Worm (Caenorhabditis elegans) whole organism, L1 larva: ENCODE measurements around the gene ZK1320.5.

Source experiments
- C04F5.9 ChIP-seq: sonication (generic microtip); optimal IDR thresholded peaks from 2 replicates; lab custom pipeline; 2016; ENCODE audit warnings: missing genetic modification characterization, missing compliant biosample characterization
- C16A3.4 ChIP-seq: fragments of 150-350 bp; optimal IDR thresholded peaks from 2 replicates; lab custom pipeline; 2014; ENCODE audit warnings: missing biosample characterization, missing genetic modification characterization
- C34B4.2 ChIP-seq: sonication (generic microtip); optimal IDR thresholded peaks from 2 replicates; lab custom pipeline; 2017; ENCODE audit warnings: mild to moderate bottlenecking, missing genetic modification characterization, missing compliant biosample characterization
- aha-1 ChIP-seq: fragments of 150-350 bp; optimal IDR thresholded peaks from 2 replicates; lab custom pipeline; 2014; ENCODE audit warnings: missing biosample characterization, missing genetic modification characterization
- aly-2 ChIP-seq: fragments of 150-350 bp; optimal IDR thresholded peaks from 2 replicates; lab custom pipeline; 2014; ENCODE audit warnings: missing biosample characterization, missing genetic modification characterization
- ama-1 ChIP-seq: fragments of 150-350 bp; optimal IDR thresholded peaks from 2 replicates; lab custom pipeline; 2014
- ceh-8 ChIP-seq: fragments of 200-800 bp; sonication (Bioruptor generic); optimal IDR thresholded peaks from 2 replicates; lab custom pipeline; 2018; ENCODE audit warnings: mild to moderate bottlenecking, missing genetic modification characterization, moderate library complexity, missing compliant biosample characterization
- ceh-82 ChIP-seq, 3 experiments: fragments of 150-350 bp in 1 of 3; sonication (generic microtip) in 2 of 3; optimal IDR thresholded peaks; 2 replicates each; lab custom pipeline; 2014 to 2017; ENCODE audit warnings: missing biosample characterization in 3 of 3, missing genetic modification characterization in 3 of 3
- ceh-90 ChIP-seq: sonication (generic microtip); optimal IDR thresholded peaks from 2 replicates; lab custom pipeline; 2016; ENCODE audit warnings: missing genetic modification characterization, missing compliant biosample characterization
- ces-1 ChIP-seq: fragments of 150-350 bp; optimal IDR thresholded peaks from 2 replicates; lab custom pipeline; 2014; ENCODE audit warnings: missing biosample characterization, missing genetic modification reagents, missing genetic modification characterization
- dsc-1 ChIP-seq: sonication (generic microtip); optimal IDR thresholded peaks from 2 replicates; lab custom pipeline; 2016; ENCODE audit warnings: mild to moderate bottlenecking, missing genetic modification characterization, missing compliant biosample characterization
- efl-1 ChIP-seq, 4 experiments: fragments of 150-350 bp; optimal IDR thresholded peaks in 3 of 4; peaks in 1 of 4; 1 replicate in 1 of 4; 2 replicates in 3 of 4; lab custom pipeline; 2014; ENCODE audit warnings: missing biosample characterization in 2 of 4, missing genetic modification characterization in 2 of 4, missing genetic modification reagents in 2 of 4
- efl-3 ChIP-seq: fragments of 200-800 bp; sonication (Bioruptor generic); optimal IDR thresholded peaks from 2 replicates; lab custom pipeline; 2018; ENCODE audit warnings: mild to moderate bottlenecking, missing genetic modification characterization, missing compliant biosample characterization
- egl-13 ChIP-seq: sonication (generic microtip); optimal IDR thresholded peaks from 2 replicates; lab custom pipeline; 2016; ENCODE audit warnings: missing genotype, missing genetic modification reagents, missing genetic modification characterization, missing compliant biosample characterization
- egl-27 ChIP-seq, 2 experiments: fragments of 150-350 bp in 1 of 2; sonication (generic microtip); optimal IDR thresholded peaks; 3 replicates each; lab custom pipeline; 2017 to 2018; ENCODE audit warnings: missing biosample characterization in 2 of 2, missing genetic modification characterization in 2 of 2, missing genetic modification reagents in 2 of 2
- elt-2 ChIP-seq: sonication (generic microtip); optimal IDR thresholded peaks from 2 replicates; lab custom pipeline; 2016; ENCODE audit warnings: missing genetic modification characterization, mild to moderate bottlenecking, inconsistent platforms, missing compliant biosample characterization, missing genetic modification reagents
- elt-3 ChIP-seq, 6 experiments: fragments of 150-350 bp in 1 of 6; sonication (generic microtip); optimal IDR thresholded peaks; 2 replicates each; lab custom pipeline; 2017 to 2018; ENCODE audit warnings: missing biosample characterization in 6 of 6, missing genetic modification characterization in 6 of 6, inconsistent platforms in 1 of 6
- grh-1 ChIP-seq: fragments of 200-800 bp; sonication (Bioruptor generic); IDR thresholded peaks from 2 replicates; pipeline ENCODE4 v1.3.6; 2022; ENCODE audit warnings: missing genetic modification reagents, missing genetic modification characterization, missing compliant biosample characterization
- hlh-4 ChIP-seq: sonication (generic microtip); optimal IDR thresholded peaks from 2 replicates; lab custom pipeline; 2016; ENCODE audit warnings: mild to moderate bottlenecking, missing genetic modification characterization, missing compliant biosample characterization
- isw-1 ChIP-seq: fragments of 200-800 bp; sonication (Bioruptor generic); IDR thresholded peaks from 2 replicates; pipeline ENCODE4 v1.3.6; 2022; ENCODE audit warnings: missing genetic modification characterization, missing compliant biosample characterization
- jun-1 ChIP-seq: fragments of 150-350 bp; optimal IDR thresholded peaks from 2 replicates; lab custom pipeline; 2014; ENCODE audit warnings: missing biosample characterization, missing genetic modification reagents, missing genetic modification characterization
- lin-13 ChIP-seq: fragments of 150-350 bp; optimal IDR thresholded peaks from 2 replicates; lab custom pipeline; 2014; ENCODE audit warnings: missing biosample characterization, missing genetic modification reagents, missing genetic modification characterization
- lin-14 ChIP-seq: fragments of 200-800 bp; sonication (Bioruptor generic); optimal IDR thresholded peaks from 2 replicates; lab custom pipeline; 2018; ENCODE audit warnings: mild to moderate bottlenecking, missing genetic modification characterization, moderate library complexity, missing compliant biosample characterization
- lin-15B ChIP-seq: fragments of 150-350 bp; sonication (generic microtip); optimal IDR thresholded peaks from 3 replicates; lab custom pipeline; 2014; ENCODE audit warnings: missing biosample characterization, missing genetic modification characterization
- lin-39 ChIP-seq: fragments of 150-350 bp; optimal IDR thresholded peaks from 2 replicates; lab custom pipeline; 2014; ENCODE audit warnings: missing biosample characterization, missing genetic modification reagents, missing genetic modification characterization
- lir-3 ChIP-seq: sonication (generic microtip); optimal IDR thresholded peaks from 2 replicates; lab custom pipeline; 2016; ENCODE audit warnings: mild to moderate bottlenecking, missing genetic modification characterization, moderate library complexity, missing compliant biosample characterization; ENCODE audit not compliant: poor library complexity
- lsy-2 ChIP-seq, 2 experiments: fragments of 150-350 bp; optimal IDR thresholded peaks; 2 replicates each; lab custom pipeline; 2014; ENCODE audit warnings: missing biosample characterization in 2 of 2, missing genetic modification characterization in 2 of 2
- mef-2 ChIP-seq: fragments of 150-350 bp; optimal IDR thresholded peaks from 2 replicates; lab custom pipeline; 2014; ENCODE audit warnings: missing biosample characterization, missing genetic modification characterization
- mep-1 ChIP-seq: fragments of 150-350 bp; optimal IDR thresholded peaks from 2 replicates; lab custom pipeline; 2014; ENCODE audit warnings: missing biosample characterization, missing genetic modification characterization
- nhr-12 ChIP-seq: sonication (generic microtip); optimal IDR thresholded peaks from 2 replicates; lab custom pipeline; 2017; ENCODE audit warnings: missing biosample characterization, missing genetic modification characterization
- nhr-19 ChIP-seq: fragments of 200-800 bp; sonication (Bioruptor generic); conservative IDR thresholded peaks from 2 replicates; pipeline ENCODE4 v1.3.6; 2022; ENCODE audit warnings: missing genetic modification characterization, missing compliant biosample characterization
- nhr-237 ChIP-seq: fragments of 150-350 bp; optimal IDR thresholded peaks from 2 replicates; lab custom pipeline; 2014; ENCODE audit warnings: missing biosample characterization, missing genetic modification characterization
- nhr-28 ChIP-seq: fragments of 150-350 bp; optimal IDR thresholded peaks from 2 replicates; lab custom pipeline; 2014; ENCODE audit warnings: missing biosample characterization, missing genetic modification characterization
- nhr-47 ChIP-seq: sonication (generic microtip); optimal IDR thresholded peaks from 2 replicates; lab custom pipeline; 2016; ENCODE audit warnings: mild to moderate bottlenecking, missing genetic modification characterization, moderate library complexity, missing compliant biosample characterization
- nhr-71 ChIP-seq: sonication (generic microtip); optimal IDR thresholded peaks from 2 replicates; lab custom pipeline; 2016; ENCODE audit warnings: mild to moderate bottlenecking, missing genetic modification characterization, moderate library complexity, missing compliant biosample characterization
- nhr-76 ChIP-seq: sonication (generic microtip); optimal IDR thresholded peaks from 2 replicates; lab custom pipeline; 2017; ENCODE audit warnings: missing biosample characterization, missing genetic modification characterization
- nhr-77 ChIP-seq: fragments of 150-350 bp; optimal IDR thresholded peaks from 2 replicates; lab custom pipeline; 2014; ENCODE audit warnings: missing biosample characterization, missing genetic modification characterization
- nhr-90 ChIP-seq: sonication (generic microtip); optimal IDR thresholded peaks from 2 replicates; lab custom pipeline; 2016; ENCODE audit warnings: mild to moderate bottlenecking, missing genetic modification characterization, missing compliant biosample characterization; ENCODE audit not compliant: poor library complexity
- pag-3 ChIP-seq: sonication (generic microtip); optimal IDR thresholded peaks from 2 replicates; lab custom pipeline; 2017; ENCODE audit warnings: missing genetic modification characterization, mild to moderate bottlenecking, missing compliant biosample characterization, antibody characterized with exemption, borderline replicate concordance; ENCODE audit not compliant: insufficient read depth
- snu-23 ChIP-seq: sonication (generic microtip); optimal IDR thresholded peaks from 2 replicates; lab custom pipeline; 2016; ENCODE audit warnings: missing genetic modification characterization, missing compliant biosample characterization
- sptf-1 ChIP-seq: fragments of 150-350 bp; optimal IDR thresholded peaks from 2 replicates; lab custom pipeline; 2014; ENCODE audit warnings: missing biosample characterization, missing genetic modification characterization
- sup-37 ChIP-seq: fragments of 200-800 bp; sonication (Bioruptor generic); optimal IDR thresholded peaks from 2 replicates; lab custom pipeline; 2018; ENCODE audit warnings: mild to moderate bottlenecking, missing genetic modification characterization, missing compliant biosample characterization
- tbx-2 ChIP-seq: sonication (generic microtip); optimal IDR thresholded peaks from 2 replicates; lab custom pipeline; 2016; ENCODE audit warnings: missing genetic modification characterization, missing compliant biosample characterization
- unc-30 ChIP-seq: sonication (generic microtip); optimal IDR thresholded peaks from 2 replicates; lab custom pipeline; 2017; ENCODE audit warnings: missing biosample characterization, missing genetic modification characterization
- vab-15 ChIP-seq: sonication (generic microtip); optimal IDR thresholded peaks from 2 replicates; lab custom pipeline; 2017; ENCODE audit warnings: missing genotype, mild to moderate bottlenecking, missing genetic modification characterization, missing compliant biosample characterization
- zag-1 ChIP-seq: fragments of 150-350 bp; optimal IDR thresholded peaks from 2 replicates; lab custom pipeline; 2014; ENCODE audit warnings: missing biosample characterization, missing genetic modification characterization
- zip-4 ChIP-seq: fragments of 200-800 bp; sonication (Bioruptor generic); optimal IDR thresholded peaks from 2 replicates; lab custom pipeline; 2018; ENCODE audit warnings: mild to moderate bottlenecking, missing genetic modification characterization, moderate library complexity, missing compliant biosample characterization
- ztf-11 ChIP-seq, 2 experiments: sonication (generic microtip); optimal IDR thresholded peaks; 2 replicates each; lab custom pipeline; 2016 to 2017; ENCODE audit warnings: missing genetic modification characterization in 2 of 2, missing biosample characterization in 1 of 2, missing compliant biosample characterization in 1 of 2
- ztf-4 ChIP-seq: fragments of 150-350 bp; optimal IDR thresholded peaks from 2 replicates; lab custom pipeline; 2014; ENCODE audit warnings: missing biosample characterization, missing genetic modification characterization

The ZK1320.5 gene

ce11 chrII:9668959-9669358 is 3.5 kb upstream of the ZK1320.5 start, which contains the start of gene taf-8 (continued):
- TF ChIP-seq ceh-8 (GFP tag; lab: Kevin White, UChicago) (no peak), sup-37 (GFP tag; lab: Kevin White, UChicago) (no peak), aly-2 (tag; lab: Kevin White, UChicago) (peak; percentile 31), nhr-76 (tag; lab: Kevin White, UChicago) (no peak), nhr-90 (tag; lab: Kevin White, UChicago) (peak; percentile 50), jun-1 (no peak), tbx-2 (tag; lab: Kevin White, UChicago) (peak; percentile 71)

- no peak for TF ChIP-seq C04F5.9
- TF ChIP-seq nhr-12 (tag; lab: Kevin White, UChicago) = no peak
- TF ChIP-seq lin-39 (tag; lab: Kevin White, UChicago) = no peak
- TF ChIP-seq egl-27 (tag; optimal IDR thresholded peaks at IDR 0.05; lab: Kevin White, UChicago) = no peak
- TF ChIP-seq ceh-8 (GFP tag; lab: Kevin White, UChicago) = no peak
- TF ChIP-seq lin-15B (tag; lab: Kevin White, UChicago) = no peak
- TF ChIP-seq zip-4 (GFP tag; lab: Kevin White, UChicago) = no peak
- no peak for TF ChIP-seq grh-1
- peak; percentile 22 for TF ChIP-seq hlh-4 (tag; lab: Kevin White, UChicago)
- no peak for TF ChIP-seq lin-13
- no peak for TF ChIP-seq mef-2 (tag; lab: Kevin White, UChicago)
- TF ChIP-seq efl-1 (optimal IDR thresholded peaks at IDR 0.05; lab: Kevin White, UChicago) = peak; percentile 21 to 27
- TF ChIP-seq efl-1 (GFP tag; optimal IDR thresholded peaks at IDR 0.05 in 1 of 2; lab: Kevin White, UChicago) = no peak
- no peak for TF ChIP-seq isw-1
- no peak for TF ChIP-seq vab-15
- no peak for TF ChIP-seq nhr-28 (tag; lab: Kevin White, UChicago)
- peak in 1 of 3 experiments; percentile 9 for TF ChIP-seq ceh-82 (tag; optimal IDR thresholded peaks at IDR 0.05; lab: Kevin White, UChicago)
- no peak for TF ChIP-seq sptf-1 (tag; lab: Kevin White, UChicago)
- peak; percentile 25 for TF ChIP-seq nhr-71 (tag; lab: Kevin White, UChicago)
- no peak for TF ChIP-seq ztf-4 (tag; lab: Kevin White, UChicago)
- no peak for TF ChIP-seq snu-23 (GFP tag; lab: Kevin White, UChicago)
- no peak for TF ChIP-seq dsc-1 (tag; lab: Kevin White, UChicago)
- TF ChIP-seq ces-1 (GFP tag; lab: Kevin White, UChicago) = no peak
- peak; percentile 5 for TF ChIP-seq lin-14 (GFP tag; lab: Kevin White, UChicago)
- no peak for TF ChIP-seq C34B4.2 (tag; lab: Kevin White, UChicago)
- TF ChIP-seq pag-3 (tag; lab: Kevin White, UChicago) = no peak
- no peak for TF ChIP-seq ztf-11 (tag; optimal IDR thresholded peaks at IDR 0.05; lab: Kevin White, UChicago)
- no peak for TF ChIP-seq elt-2 (tag; lab: Kevin White, UChicago)
- no peak for TF ChIP-seq unc-30 (tag; lab: Kevin White, UChicago)
- no peak for TF ChIP-seq mep-1 (tag; lab: Kevin White, UChicago)
- peak in 1 of 2 experiments; percentile 58 for TF ChIP-seq lsy-2 (tag; optimal IDR thresholded peaks at IDR 0.05; lab: Kevin White, UChicago)
- no peak for TF ChIP-seq zag-1 (tag; lab: Kevin White, UChicago)
- TF ChIP-seq ama-1 (lab: Kevin White, UChicago) = no peak
- no peak for TF ChIP-seq lir-3 (tag; lab: Kevin White, UChicago)
- TF ChIP-seq nhr-19 (GFP tag; lab: Robert Waterston, UW) = no peak
- TF ChIP-seq C16A3.4 = no peak
- no peak for TF ChIP-seq egl-13 (tag; lab: Kevin White, UChicago)
- no peak for TF ChIP-seq nhr-76 (tag; lab: Kevin White, UChicago)
- no peak for TF ChIP-seq nhr-90 (tag; lab: Kevin White, UChicago)
- TF ChIP-seq efl-3 (GFP tag; lab: Kevin White, UChicago) = no peak
- no peak for TF ChIP-seq nhr-77 (tag; lab: Kevin White, UChicago)
- TF ChIP-seq aha-1 = no peak
- no peak for TF ChIP-seq ceh-90 (tag; lab: Kevin White, UChicago)
- no peak for TF ChIP-seq nhr-47 (tag; lab: Kevin White, UChicago)
- TF ChIP-seq elt-3 (tag; optimal IDR thresholded peaks at IDR 0.05; lab: Kevin White, UChicago) = no peak
- no peak for TF ChIP-seq nhr-237 (tag; lab: Kevin White, UChicago)
Measured at ce11 chrII:9667382-9667781, 1.9 kb upstream of the ZK1320.5 start, which contains the start of gene ZK1320.11. Gene ZK1320.11 (plus strand): TSS chrII:9667624.
